Fruit fly (Drosophila melanogaster): ENCODE measurements around the gene CG10479.

Gene CG10479

dm6 chr3L:5980120-5980519 lies 4.3 kb upstream of the CG10479 start:
- TF ChIP-seq tll (GFP tag; optimal IDR thresholded peaks at IDR 0.05): no peak
- TF ChIP-seq CG7357 (GFP tag; IDR thresholded peaks at IDR 0.05): no peak
- TF ChIP-seq dan (GFP tag; IDR thresholded peaks at IDR 0.05): no peak
- no peak for TF ChIP-seq CG9817 (tag; optimal IDR thresholded peaks at IDR 0.05)
- no peak for TF ChIP-seq CG12104 (GFP tag; optimal IDR thresholded peaks at IDR 0.05)
- TF ChIP-seq slou (GFP tag; optimal IDR thresholded peaks at IDR 0.05): no peak
- no peak for TF ChIP-seq CG18262 (tag; optimal IDR thresholded peaks at IDR 0.05)
- TF ChIP-seq ara (GFP tag; IDR thresholded peaks at IDR 0.05): 0 out of 2 replicates have a peak, but pooled peaks have one; percentile 12
- TF ChIP-seq Stat92E (GFP tag; optimal IDR thresholded peaks at IDR 0.05): peak in 1 of 3 experiments; percentile 51
- peak; percentile 71 for TF ChIP-seq CG9437 (GFP tag; optimal IDR thresholded peaks at IDR 0.05)
- TF ChIP-seq pros (GFP tag; optimal IDR thresholded peaks at IDR 0.05): no peak
- no peak for TF ChIP-seq CG34376 (GFP tag; optimal IDR thresholded peaks at IDR 0.05)
- TF ChIP-seq prd (optimal IDR thresholded peaks at IDR 0.05): no peak
- no peak for TF ChIP-seq prd (GFP tag; IDR thresholded peaks at IDR 0.05)
- TF ChIP-seq CG6854 (GFP tag; optimal IDR thresholded peaks at IDR 0.05): no peak
- peak in 1 of 2 experiments; percentile 52 for TF ChIP-seq Pdp1 (GFP tag; optimal IDR thresholded peaks at IDR 0.05)
- TF ChIP-seq cas (GFP tag; IDR thresholded peaks at IDR 0.05): no peak
- no peak for TF ChIP-seq CG6254 (GFP tag; optimal IDR thresholded peaks at IDR 0.05)
- TF ChIP-seq CG4820 (GFP tag; optimal IDR thresholded peaks at IDR 0.05): no peak
- no peak for TF ChIP-seq H2.0 (GFP tag; IDR thresholded peaks at IDR 0.05)
- TF ChIP-seq Usf (GFP tag; optimal IDR thresholded peaks at IDR 0.05): no peak

- TF ChIP-seq CG2199 (GFP tag; IDR thresholded peaks at IDR 0.05): 0 out of 3 replicates have a peak, but pooled peaks have one; percentile 51
- no peak for TF ChIP-seq CG14667 (GFP tag; IDR thresholded peaks at IDR 0.05)
- no peak for TF ChIP-seq amos (GFP tag; IDR thresholded peaks at IDR 0.05; ENCODE audit: partially characterized antibody)
- TF ChIP-seq run (tag; optimal IDR thresholded peaks at IDR 0.05): peak; percentile 2
- TF ChIP-seq Kr (GFP tag; optimal IDR thresholded peaks at IDR 0.05): peak; percentile 65
- TF ChIP-seq bcd (GFP tag; optimal IDR thresholded peaks at IDR 0.05): no peak
Measured at dm6 chr3L:5979460-5979859, 3.7 kb upstream of the CG10479 start.

- peak in 1 of 2 experiments; percentile 87 for TF ChIP-seq Hr78 (GFP tag; optimal IDR thresholded peaks at IDR 0.05)
- TF ChIP-seq shn (GFP tag; optimal IDR thresholded peaks at IDR 0.05): peak; percentile 88
- peak in 1 of 2 experiments; percentile 33 for TF ChIP-seq sc (optimal IDR thresholded peaks at IDR 0.05)
- peak; percentile 97 for TF ChIP-seq sc (GFP tag; optimal IDR thresholded peaks at IDR 0.05)
- TF ChIP-seq CTCF (GFP tag; optimal IDR thresholded peaks at IDR 0.05): peak; percentile 26
- peak; percentile 46; the same call in 1 of the 3 replicates for TF ChIP-seq CG34224 (GFP tag; IDR thresholded peaks at IDR 0.05; ENCODE audit: partially characterized antibody)
- peak; percentile 96 for TF ChIP-seq CG2199 (GFP tag; IDR thresholded peaks at IDR 0.05)
- TF ChIP-seq B-H2 (GFP tag; optimal IDR thresholded peaks at IDR 0.05): no peak
- no peak for TF ChIP-seq Hey (tag; optimal IDR thresholded peaks at IDR 0.05)
- TF ChIP-seq CG13296 (GFP tag; optimal IDR thresholded peaks at IDR 0.05): peak; percentile 56
- TF ChIP-seq croc (GFP tag; conservative IDR thresholded peaks at IDR 0.05): peak; percentile 96
- TF ChIP-seq CG12769 (tag; optimal IDR thresholded peaks at IDR 0.05): peak; percentile 41
- TF ChIP-seq Stat92E (GFP tag; optimal IDR thresholded peaks at IDR 0.05): peak in 1 of 3 experiments; percentile 96
- peak; percentile 86 for TF ChIP-seq nerfin-1 (tag; optimal IDR thresholded peaks at IDR 0.05)
- peak; percentile 47 for TF ChIP-seq exex (tag; optimal IDR thresholded peaks at IDR 0.05)
- peak; percentile 94 for TF ChIP-seq CG15601 (tag; optimal IDR thresholded peaks at IDR 0.05)
- TF ChIP-seq CG5245 (GFP tag; optimal IDR thresholded peaks at IDR 0.05): peak; percentile 96
- TF ChIP-seq CG4360 (GFP tag; IDR thresholded peaks at IDR 0.05): peak; percentile 83
- TF ChIP-seq hth (optimal IDR thresholded peaks at IDR 0.05): no peak
- peak; percentile 86 for TF ChIP-seq Fer3 (tag; optimal IDR thresholded peaks at IDR 0.05)
- TF ChIP-seq CG11093 (GFP tag; IDR thresholded peaks at IDR 0.05): peak; percentile 97
- TF ChIP-seq Taf1 (GFP tag; IDR thresholded peaks at IDR 0.05): peak; percentile 47; the same call in 1 of the 2 replicates
- TF ChIP-seq zfh1 (GFP tag; IDR thresholded peaks at IDR 0.05): peak; percentile 99
Measured at dm6 chr3L:5976121-5976906, 507 bp upstream of the CG10479 start.

All from whole organism, embryonic.